Fruit fly (Drosophila melanogaster) whole organism, embryonic: ENCODE data around the gene CG9132.

ENCODE experiments used
- Blimp-1 ChIP-seq: fragments of 200-800 bp; sonication (Bioruptor generic); optimal IDR thresholded peaks from 3 replicates; lab custom pipeline; 2018; ENCODE audit warnings: missing biosample characterization, missing genetic modification characterization, mild to moderate bottlenecking, moderate library complexity, missing genetic modification reagents
- CG11085 ChIP-seq: fragments of 200-800 bp; sonication (Bioruptor generic); IDR thresholded peaks from 2 replicates; pipeline ENCODE4 v1.3.6; 2022; ENCODE audit warnings: missing biosample characterization, missing genetic modification characterization
- CG7372 ChIP-seq: fragments of 200-800 bp; sonication (Bioruptor generic); IDR thresholded peaks from 2 replicates; pipeline ENCODE4 v1.3.6; 2022; ENCODE audit warnings: missing biosample characterization, missing genetic modification characterization
- Dfd ChIP-seq, 2 experiments: fragments of >200 bp; optimal IDR thresholded peaks; 2 replicates each; lab custom pipeline; 2017; ENCODE audit warnings: missing biosample characterization in 2 of 2, missing genetic modification characterization in 2 of 2
- Ptx1 ChIP-seq: fragments of 200-800 bp; sonication (Bioruptor generic); IDR thresholded peaks from 2 replicates; pipeline ENCODE4 v1.3.6; 2022; ENCODE audit warnings: missing biosample characterization, missing genetic modification characterization
- chm ChIP-seq: fragments of 200-800 bp; sonication (Bioruptor generic); IDR thresholded peaks from 2 replicates; pipeline ENCODE4 v1.3.6; 2022; ENCODE audit warnings: missing biosample characterization, missing genetic modification characterization
- croc ChIP-seq: fragments of 200-800 bp; sonication (Bioruptor generic); conservative IDR thresholded peaks from 3 replicates; pipeline ENCODE4 v1.3.6; 2022; ENCODE audit warnings: missing biosample characterization, missing genetic modification characterization
- danr ChIP-seq: fragments of 200-800 bp; sonication (Bioruptor generic); IDR thresholded peaks from 2 replicates; pipeline ENCODE4 v1.3.6; 2022; ENCODE audit warnings: missing biosample characterization, missing genetic modification characterization
- kah ChIP-seq: fragments of 200-800 bp; sonication (Bioruptor generic); optimal IDR thresholded peaks from 2 replicates; lab custom pipeline; 2018; ENCODE audit warnings: missing biosample characterization, mild to moderate bottlenecking, missing genetic modification characterization
- klu ChIP-seq: fragments of 200-800 bp; sonication (Bioruptor generic); IDR thresholded peaks from 2 replicates; pipeline ENCODE4 v1.3.6; 2022; ENCODE audit warnings: missing biosample characterization, missing genetic modification characterization
- pan ChIP-seq, 4 experiments: fragments of >200 bp in 3 of 4; fragments of 200-800 bp in 1 of 4; sonication (Bioruptor generic) in 1 of 4; optimal IDR thresholded peaks in 3 of 4; IDR thresholded peaks in 1 of 4; 2 replicates each; pipeline versions ENCODE4 v1.3.6 to Lab custom; 2017 to 2022; ENCODE audit warnings: missing biosample characterization in 2 of 4, missing genetic modification characterization in 2 of 4, mixed read lengths in 1 of 4
- unpg ChIP-seq: fragments of 200-800 bp; sonication (Bioruptor generic); optimal IDR thresholded peaks from 3 replicates; lab custom pipeline; 2018; ENCODE audit warnings: missing biosample characterization, mild to moderate bottlenecking, missing genetic modification characterization, moderate library complexity

dm6 chrX:16805768-16806167 is 5.3 kb upstream of the CG9132 start, which contains the start of gene ppk28:
- TF ChIP-seq kah (GFP tag; lab: Kevin White, UChicago) (no peak), CG11085 (GFP tag; lab: Robert Waterston, UW) (no peak), unpg (no peak), Ptx1 (no peak), Blimp-1 (GFP tag; lab: Kevin White, UChicago) (no peak), Dfd (GFP tag; optimal IDR thresholded peaks at IDR 0.05; lab: Kevin White, UChicago) (no peak), croc (GFP tag; lab: Robert Waterston, UW) (no peak), klu (no peak), pan (optimal IDR thresholded peaks at IDR 0.05; lab: Kevin White, UChicago) (no peak), pan (GFP tag; optimal IDR thresholded peaks at IDR 0.05 in 1 of 2, IDR thresholded peaks at IDR 0.05 in 1 of 2) (no peak), CG7372 (GFP tag; lab: Robert Waterston, UW) (no peak), danr (GFP tag; lab: Robert Waterston, UW) (no peak), chm (no peak)
